Worm (Caenorhabditis elegans): Measurements from ENCODE around the gene lpin-1.

The lpin-1 gene

ce11 chrV:13619752-13620151 lies 34.2 kb downstream of the lpin-1 start, which contains the start of gene srd-11:
srd-11 (minus strand) TSS chrV:13619852.
- TF ChIP-seq pes-1 (GFP tag; IDR thresholded peaks at IDR 0.05) = no peak
- no peak for TF ChIP-seq ets-7 (tag; optimal IDR thresholded peaks at IDR 0.05)
- TF ChIP-seq ceh-36 (tag; optimal IDR thresholded peaks at IDR 0.05) = no peak
- TF ChIP-seq hmbx-1 (tag; optimal IDR thresholded peaks at IDR 0.05) = no peak
- TF ChIP-seq ama-1 (optimal IDR thresholded peaks at IDR 0.05) = no peak
- no peak for TF ChIP-seq sea-1 (GFP tag; conservative IDR thresholded peaks at IDR 0.05)
- TF ChIP-seq flt-1 (GFP tag; IDR thresholded peaks at IDR 0.05) = no peak
- TF ChIP-seq tra-4 (tag; optimal IDR thresholded peaks at IDR 0.05) = no peak
- TF ChIP-seq aly-1 (tag; optimal IDR thresholded peaks at IDR 0.05) = no peak
- TF ChIP-seq tbx-11 (GFP tag; IDR thresholded peaks at IDR 0.05) = no peak
- no peak for TF ChIP-seq scrt-1 (GFP tag; IDR thresholded peaks at IDR 0.05)
- TF ChIP-seq F13C5.2 (tag; optimal IDR thresholded peaks at IDR 0.05) = no peak

ce11 chrV:13613870-13614269 lies 40.1 kb downstream of the lpin-1 start, which contains the start of gene F53F4.7:
F53F4.7 (minus strand) TSS chrV:13613970.
- TF ChIP-seq flt-1 (GFP tag; IDR thresholded peaks at IDR 0.05) = no peak
- TF ChIP-seq tra-4 (tag; optimal IDR thresholded peaks at IDR 0.05) = no peak
- TF ChIP-seq sea-1 (GFP tag; conservative IDR thresholded peaks at IDR 0.05) = no peak
- TF ChIP-seq pes-1 (GFP tag; IDR thresholded peaks at IDR 0.05) = no peak
- no peak for TF ChIP-seq tbx-11 (GFP tag; IDR thresholded peaks at IDR 0.05)
- TF ChIP-seq hnd-1 (tag; optimal IDR thresholded peaks at IDR 0.05) = no peak
- TF ChIP-seq hmbx-1 (tag; optimal IDR thresholded peaks at IDR 0.05) = no peak
- no peak for TF ChIP-seq ceh-13 (GFP tag; optimal IDR thresholded peaks at IDR 0.05)
- TF ChIP-seq scrt-1 (GFP tag; IDR thresholded peaks at IDR 0.05) = no peak
- TF ChIP-seq ceh-36 (tag; optimal IDR thresholded peaks at IDR 0.05) = no peak
- no peak for TF ChIP-seq ama-1 (optimal IDR thresholded peaks at IDR 0.05)
- no peak for TF ChIP-seq tbx-37 (GFP tag; conservative IDR thresholded peaks at IDR 0.05)
- TF ChIP-seq F13C5.2 (tag; optimal IDR thresholded peaks at IDR 0.05) = no peak
- TF ChIP-seq hmg-4 (GFP tag; optimal IDR thresholded peaks at IDR 0.05) = no peak
- TF ChIP-seq B0310.2 (tag; optimal IDR thresholded peaks at IDR 0.05) = no peak

ce11 chrV:13611782-13612181 lies 42.1 kb downstream of the lpin-1 start, which contains the start of gene spig-9:
spig-9 (minus strand) TSS chrV:13611882.
- TF ChIP-seq aly-1 (tag; optimal IDR thresholded peaks at IDR 0.05) = no peak
- no peak for TF ChIP-seq ets-7 (tag; optimal IDR thresholded peaks at IDR 0.05)
- no peak for TF ChIP-seq tbx-37 (GFP tag; conservative IDR thresholded peaks at IDR 0.05)
- no peak for TF ChIP-seq sea-1 (GFP tag; conservative IDR thresholded peaks at IDR 0.05)

ce11 chrV:13609806-13610205 lies 44.1 kb downstream of the lpin-1 start:
- TF ChIP-seq tbx-11 (GFP tag; IDR thresholded peaks at IDR 0.05) (no peak), pes-1 (GFP tag; IDR thresholded peaks at IDR 0.05) (no peak), tbx-37 (GFP tag; conservative IDR thresholded peaks at IDR 0.05) (no peak), F13C5.2 (tag; optimal IDR thresholded peaks at IDR 0.05) (no peak), hmbx-1 (tag; optimal IDR thresholded peaks at IDR 0.05) (no peak), scrt-1 (GFP tag; IDR thresholded peaks at IDR 0.05) (no peak), ets-7 (tag; optimal IDR thresholded peaks at IDR 0.05) (no peak), sea-1 (GFP tag; conservative IDR thresholded peaks at IDR 0.05) (no peak), tra-4 (tag; optimal IDR thresholded peaks at IDR 0.05) (no peak), hnd-1 (tag; optimal IDR thresholded peaks at IDR 0.05) (no peak)

- no peak for TF ChIP-seq hmbx-1 (tag; optimal IDR thresholded peaks at IDR 0.05)
These were observed 45.4 kb downstream of the lpin-1 start for ce11 chrV:13608486-13608885.

- TF ChIP-seq pes-1 (GFP tag; IDR thresholded peaks at IDR 0.05) (no peak), ama-1 (optimal IDR thresholded peaks at IDR 0.05) (no peak), scrt-1 (GFP tag; IDR thresholded peaks at IDR 0.05) (no peak), B0310.2 (tag; optimal IDR thresholded peaks at IDR 0.05) (no peak), ets-7 (tag; optimal IDR thresholded peaks at IDR 0.05) (no peak), ceh-13 (GFP tag; optimal IDR thresholded peaks at IDR 0.05) (no peak), ceh-36 (tag; optimal IDR thresholded peaks at IDR 0.05) (no peak), hmbx-1 (tag; optimal IDR thresholded peaks at IDR 0.05) (no peak), aly-1 (tag; optimal IDR thresholded peaks at IDR 0.05) (no peak), hnd-1 (tag; optimal IDR thresholded peaks at IDR 0.05) (no peak), hmg-4 (GFP tag; optimal IDR thresholded peaks at IDR 0.05) (no peak), tra-4 (tag; optimal IDR thresholded peaks at IDR 0.05) (no peak), tbx-11 (GFP tag; IDR thresholded peaks at IDR 0.05) (no peak), sea-1 (GFP tag; conservative IDR thresholded peaks at IDR 0.05) (no peak), tbx-37 (GFP tag; conservative IDR thresholded peaks at IDR 0.05) (no peak), F13C5.2 (tag; optimal IDR thresholded peaks at IDR 0.05) (no peak)
These were observed 47.2 kb downstream of the lpin-1 start, which contains the start of gene fmo-4 for ce11 chrV:13606651-13607242. fmo-4 (minus strand) TSS chrV:13606701.

ce11 chrV:13600882-13601281 lies 53.0 kb downstream of the lpin-1 start, which contains the start of gene rdy-2:
rdy-2 (minus strand) TSS chrV:13600982.
- no peak for TF ChIP-seq sea-1 (GFP tag; conservative IDR thresholded peaks at IDR 0.05)
- TF ChIP-seq flt-1 (GFP tag; IDR thresholded peaks at IDR 0.05) = no peak

All from whole organism, early embryonic.